Fruit fly (Drosophila melanogaster) whole organism, adult: Measurements from ENCODE around the gene Cox17.

Source experiments
- CG12768 ChIP-seq: fragments of 200-800 bp; sonication (Bioruptor generic); optimal IDR thresholded peaks from 2 replicates; lab custom pipeline; 2017; ENCODE audit warnings: missing biosample characterization, missing genetic modification characterization, mild to moderate bottlenecking, moderate library complexity, missing genetic modification reagents
- CG5204 ChIP-seq: fragments of 200-800 bp; sonication (Bioruptor generic); optimal IDR thresholded peaks from 2 replicates; lab custom pipeline; 2016; ENCODE audit warnings: missing biosample characterization, missing genetic modification characterization
- Clk ChIP-seq: fragments of 200-800 bp; sonication (Bioruptor generic); optimal IDR thresholded peaks from 2 replicates; lab custom pipeline; 2017; ENCODE audit warnings: missing biosample characterization, missing genetic modification characterization
- kay ChIP-seq: fragments of 200-800 bp; sonication (Bioruptor generic); peaks from one replicate; lab custom pipeline; 2016; ENCODE audit warnings: missing biosample characterization, missing genetic modification characterization, borderline replicate concordance

DNA sequence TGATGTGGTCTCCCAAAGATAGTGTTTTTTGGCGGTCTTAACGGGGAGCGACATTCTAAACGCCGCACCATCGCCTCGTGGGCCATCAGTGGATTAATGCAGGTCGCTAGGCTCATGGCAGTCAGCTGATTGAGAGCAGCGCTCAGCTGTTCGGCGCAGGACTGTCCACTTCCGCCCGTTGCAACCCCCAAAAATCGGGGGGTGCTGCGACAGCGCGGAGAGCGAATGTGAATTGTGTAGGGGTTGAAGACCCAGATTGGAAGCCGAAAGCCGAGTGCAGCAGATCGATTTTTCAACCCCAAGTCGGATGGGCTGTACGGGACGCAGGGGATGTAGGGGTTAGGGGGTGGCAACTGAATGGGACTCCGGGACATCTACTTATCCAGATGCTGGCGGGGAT, 21.9 kb downstream of the Cox17 start:
- TF ChIP-seq kay (GFP tag; lab: Kevin White, UChicago), result no peak
- no peak for TF ChIP-seq Clk (GFP tag; lab: Kevin White, UChicago)
- no peak for TF ChIP-seq CG5204
- no peak for TF ChIP-seq CG12768
